Worm (Caenorhabditis elegans) whole organism, L3 larva: ENCODE results near the gene coh-3.

ENCODE experiments used
- ZK546.5 ChIP-seq: sonication (generic microtip); optimal IDR thresholded peaks from 2 replicates; lab custom pipeline; 2017; ENCODE audit warnings: missing biosample characterization, missing genetic modification characterization
- ama-1 ChIP-seq: fragments of 150-350 bp; optimal IDR thresholded peaks from 2 replicates; lab custom pipeline; 2018
- ceh-16 ChIP-seq: sonication (generic microtip); optimal IDR thresholded peaks from 2 replicates; lab custom pipeline; 2017; ENCODE audit warnings: missing biosample characterization, missing genetic modification characterization
- ceh-28 ChIP-seq: fragments of 150-350 bp; optimal IDR thresholded peaks from 2 replicates; lab custom pipeline; 2014; ENCODE audit warnings: missing biosample characterization, missing genetic modification reagents, missing genetic modification characterization
- ceh-82 ChIP-seq: fragments of 150-350 bp; optimal IDR thresholded peaks from 2 replicates; lab custom pipeline; 2014; ENCODE audit warnings: missing biosample characterization, missing genetic modification characterization
- ceh-9 ChIP-seq: sonication (generic microtip); optimal IDR thresholded peaks from 2 replicates; lab custom pipeline; 2018; ENCODE audit warnings: missing biosample characterization, missing genetic modification characterization
- egl-27 ChIP-seq: sonication (generic microtip); optimal IDR thresholded peaks from 4 replicates; lab custom pipeline; 2017; ENCODE audit warnings: missing biosample characterization, missing genetic modification reagents, missing genetic modification characterization
- egl-5 ChIP-seq: fragments of 150-350 bp; optimal IDR thresholded peaks from 2 replicates; lab custom pipeline; 2017; ENCODE audit warnings: missing biosample characterization, missing genetic modification reagents, missing genetic modification characterization, inconsistent platforms
- elt-1 ChIP-seq: fragments of 150-350 bp; optimal IDR thresholded peaks from 2 replicates; lab custom pipeline; 2014; ENCODE audit warnings: missing biosample characterization, missing genetic modification characterization
- elt-2 ChIP-seq: sonication (generic microtip); optimal IDR thresholded peaks from 2 replicates; lab custom pipeline; 2016; ENCODE audit warnings: missing genetic modification reagents, mild to moderate bottlenecking, missing genetic modification characterization, missing compliant biosample characterization
- eor-1 ChIP-seq, 2 experiments: fragments of 150-350 bp; optimal IDR thresholded peaks; 2 replicates each; lab custom pipeline; 2014 to 2018; ENCODE audit warnings: missing biosample characterization in 2 of 2, missing genetic modification characterization in 2 of 2
- fkh-2 ChIP-seq: fragments of 150-350 bp; optimal IDR thresholded peaks from 2 replicates; lab custom pipeline; 2014; ENCODE audit warnings: missing biosample characterization, missing genetic modification reagents, missing genetic modification characterization
- hmg-11 ChIP-seq: sonication (generic microtip); optimal IDR thresholded peaks from 2 replicates; lab custom pipeline; 2016; ENCODE audit warnings: missing genetic modification characterization, missing compliant biosample characterization
- jun-1 ChIP-seq: fragments of 150-350 bp; optimal IDR thresholded peaks from 2 replicates; lab custom pipeline; 2014; ENCODE audit warnings: missing biosample characterization, missing genetic modification reagents, missing genetic modification characterization
- lin-15B ChIP-seq: fragments of 150-350 bp; optimal IDR thresholded peaks from 2 replicates; lab custom pipeline; 2014; ENCODE audit warnings: missing biosample characterization, missing genetic modification characterization
- lin-39 ChIP-seq: fragments of 150-350 bp; optimal IDR thresholded peaks from 2 replicates; lab custom pipeline; 2018; ENCODE audit warnings: missing biosample characterization, missing genetic modification reagents, missing genetic modification characterization
- nfya-1 ChIP-seq: sonication (generic microtip); optimal IDR thresholded peaks from 2 replicates; lab custom pipeline; 2017; ENCODE audit warnings: missing genetic modification characterization, mild to moderate bottlenecking, missing compliant biosample characterization, antibody characterized with exemption, moderate library complexity; ENCODE audit not compliant: insufficient read depth
- nhr-11 ChIP-seq: fragments of 150-350 bp; optimal IDR thresholded peaks from 2 replicates; lab custom pipeline; 2014; ENCODE audit warnings: missing biosample characterization, missing genetic modification characterization
- nhr-12 ChIP-seq: fragments of 150-350 bp; optimal IDR thresholded peaks from 2 replicates; lab custom pipeline; 2014; ENCODE audit warnings: missing biosample characterization, missing genetic modification characterization
- nhr-25 ChIP-seq: sonication (generic microtip); optimal IDR thresholded peaks from 2 replicates; lab custom pipeline; 2017; ENCODE audit warnings: missing biosample characterization, missing genetic modification characterization
- nhr-28 ChIP-seq: fragments of 150-350 bp; optimal IDR thresholded peaks from 2 replicates; lab custom pipeline; 2014; ENCODE audit warnings: missing biosample characterization, missing genetic modification characterization
- nhr-67 ChIP-seq: fragments of 150-350 bp; optimal IDR thresholded peaks from 2 replicates; lab custom pipeline; 2014; ENCODE audit warnings: missing biosample characterization, missing genetic modification characterization
- nhr-76 ChIP-seq: fragments of 150-350 bp; sonication (generic microtip); optimal IDR thresholded peaks from 5 replicates; lab custom pipeline; 2014; ENCODE audit warnings: missing biosample characterization, missing genetic modification characterization
- nhr-77 ChIP-seq: fragments of 150-350 bp; optimal IDR thresholded peaks from 2 replicates; lab custom pipeline; 2014; ENCODE audit warnings: missing biosample characterization, missing genetic modification characterization
- pha-4 ChIP-seq: fragments of 150-350 bp; optimal IDR thresholded peaks from 2 replicates; lab custom pipeline; 2014; ENCODE audit warnings: missing biosample characterization, missing genetic modification reagents, missing genetic modification characterization
- pqm-1 ChIP-seq: fragments of 150-350 bp; optimal IDR thresholded peaks from 2 replicates; lab custom pipeline; 2017; ENCODE audit warnings: missing biosample characterization, missing genetic modification characterization, inconsistent platforms
- sea-2 ChIP-seq: fragments of 150-350 bp; sonication (generic microtip); optimal IDR thresholded peaks from 4 replicates; lab custom pipeline; 2014; ENCODE audit warnings: missing biosample characterization, missing genetic modification reagents, missing genetic modification characterization
- snpc-4 ChIP-seq: fragments of 150-350 bp; optimal IDR thresholded peaks from 2 replicates; lab custom pipeline; 2014; ENCODE audit warnings: missing biosample characterization, missing genetic modification characterization
- tbx-2 ChIP-seq: sonication (generic microtip); optimal IDR thresholded peaks from 2 replicates; lab custom pipeline; 2016; ENCODE audit warnings: mild to moderate bottlenecking, missing genetic modification characterization, missing compliant biosample characterization
- ztf-11 ChIP-seq: fragments of 150-350 bp; optimal IDR thresholded peaks from 2 replicates; lab custom pipeline; 2014; ENCODE audit warnings: missing biosample characterization, missing genetic modification characterization

Gene coh-3

DNA sequence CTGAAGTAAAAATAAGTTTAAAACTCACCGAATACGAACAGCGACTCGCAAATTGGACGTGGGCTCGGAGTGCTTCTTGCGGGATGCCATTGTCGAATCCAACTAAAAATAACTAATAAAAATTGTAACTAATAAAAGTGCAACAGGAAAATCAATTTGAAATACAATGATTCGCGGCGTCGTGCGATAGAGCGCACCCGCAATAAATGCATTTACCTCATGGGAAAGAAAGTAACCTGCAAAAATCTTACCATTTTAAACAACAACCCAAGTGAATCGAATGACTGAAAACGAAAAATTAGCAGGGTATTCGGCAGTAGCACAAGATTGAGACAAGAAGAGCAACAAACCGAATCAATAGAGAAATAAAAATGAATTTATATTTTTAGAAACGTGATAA, 596 bp upstream of the coh-3 start, which contains the start of gene bmk-1:
Gene bmk-1, minus strand, starts transcription at position 359 of the 400 bp plus-strand sequence.
- no peak for TF ChIP-seq lin-39 (tag; lab: Kevin White, UChicago)
- TF ChIP-seq ceh-16: no peak
- TF ChIP-seq ceh-9 (tag; lab: Kevin White, UChicago): no peak
- no peak for TF ChIP-seq egl-5 (tag; lab: Kevin White, UChicago)
- no peak for TF ChIP-seq pha-4
- TF ChIP-seq nhr-11 (tag; lab: Kevin White, UChicago): no peak
- no peak for TF ChIP-seq nhr-25 (tag; lab: Kevin White, UChicago)
- no peak for TF ChIP-seq elt-2 (tag; lab: Kevin White, UChicago)
- no peak for TF ChIP-seq ceh-82 (tag; lab: Kevin White, UChicago)
- no peak for TF ChIP-seq jun-1 (tag; lab: Kevin White, UChicago)
- no peak for TF ChIP-seq hmg-11

DNA sequence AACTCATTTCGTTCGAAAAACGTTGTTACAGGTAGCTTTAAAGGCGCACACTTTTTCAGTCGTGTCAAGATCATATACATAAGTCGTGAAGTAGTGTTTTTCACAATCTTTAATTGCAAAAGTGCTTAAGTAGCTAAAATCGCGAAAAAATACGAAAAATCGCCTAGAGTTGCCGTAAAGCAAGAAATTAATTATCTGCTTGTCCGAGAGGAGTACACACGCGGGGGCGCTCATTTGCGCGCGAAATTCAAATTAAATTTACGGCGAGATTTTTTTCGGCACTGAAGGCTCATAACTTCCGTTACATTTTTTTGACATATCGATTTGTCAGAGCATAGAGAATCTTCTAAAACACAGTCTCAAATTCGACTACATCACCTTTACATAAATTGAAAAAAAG, 2.9 kb downstream of the coh-3 start:
- TF ChIP-seq eor-1 (tag; optimal IDR thresholded peaks at IDR 0.05; lab: Kevin White, UChicago): no peak
- TF ChIP-seq ceh-9 (tag; lab: Kevin White, UChicago): no peak
- no peak for TF ChIP-seq ceh-16
- TF ChIP-seq ceh-82 (tag; lab: Kevin White, UChicago): no peak
- TF ChIP-seq ZK546.5 (tag; lab: Kevin White, UChicago): no peak
- TF ChIP-seq lin-39 (tag; lab: Kevin White, UChicago): no peak
- no peak for TF ChIP-seq ama-1 (lab: Kevin White, UChicago)
- TF ChIP-seq ztf-11 (tag; lab: Kevin White, UChicago): no peak
- no peak for TF ChIP-seq elt-1 (tag; lab: Kevin White, UChicago)
- no peak for TF ChIP-seq elt-2 (tag; lab: Kevin White, UChicago)

- TF ChIP-seq fkh-2 (tag; lab: Kevin White, UChicago) (no peak), nhr-77 (tag; lab: Kevin White, UChicago) (no peak), nhr-76 (tag; lab: Kevin White, UChicago) (no peak), ceh-9 (tag; lab: Kevin White, UChicago) (no peak), egl-27 (tag; lab: Kevin White, UChicago) (no peak), nhr-67 (tag; lab: Kevin White, UChicago) (no peak)
Observed at ce11 chrV:14460615-14461102, 3.4 kb downstream of the coh-3 start, which contains the start of gene F08H9.2. F08H9.2 (plus strand) TSS chrV:14460665.

DNA sequence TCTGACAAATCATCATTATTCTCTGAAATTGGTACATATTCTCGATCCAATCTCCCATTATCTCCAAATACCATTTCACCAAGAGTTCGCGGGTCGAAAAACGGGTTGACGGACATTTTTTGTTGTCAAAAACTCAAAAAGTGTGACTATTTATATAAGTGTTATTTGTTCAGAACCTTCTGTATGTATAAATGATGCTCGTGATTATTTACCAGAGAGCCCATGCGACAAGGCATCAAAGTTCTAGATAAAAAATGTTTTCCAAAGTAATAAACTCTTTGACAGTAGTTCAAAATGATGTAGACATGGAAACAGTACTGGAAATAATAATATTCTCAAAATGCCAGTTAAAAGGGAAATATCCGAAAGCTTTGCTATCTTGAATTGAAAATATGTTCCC, 5.4 kb downstream of the coh-3 start:
- TF ChIP-seq ceh-82 (tag; lab: Kevin White, UChicago) (no peak), ama-1 (lab: Kevin White, UChicago) (no peak), pha-4 (peak; percentile 64), nfya-1 (tag; lab: Kevin White, UChicago) (no peak)

DNA sequence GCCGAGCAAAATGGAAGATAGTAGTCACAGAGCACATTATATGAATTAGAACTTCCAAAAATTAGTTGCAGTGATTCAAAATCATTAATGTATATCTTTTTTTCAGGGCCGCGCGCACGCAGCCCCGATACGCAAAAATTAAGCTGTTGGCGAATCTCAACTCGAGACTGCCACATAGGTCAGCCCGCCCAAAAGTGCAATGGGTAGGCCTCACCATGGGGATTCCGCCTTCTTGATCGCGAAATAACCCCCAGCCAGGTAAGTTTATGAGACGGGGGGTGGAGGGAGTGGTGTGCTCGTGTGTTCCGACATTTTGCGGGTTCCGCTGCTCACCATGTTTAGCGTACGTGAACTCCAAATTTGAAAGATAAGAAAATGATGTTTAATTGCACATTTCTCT, 5.9 kb downstream of the coh-3 start, which contains the start of gene F08H9.3:
Gene F08H9.3, minus strand, starts transcription at position 252 of the 400 bp plus-strand sequence.
- TF ChIP-seq pqm-1 (peak; percentile 69), ama-1 (lab: Kevin White, UChicago) (peak; percentile 3), snpc-4 (tag; lab: Kevin White, UChicago) (peak; percentile 87), elt-2 (tag; lab: Kevin White, UChicago) (peak; percentile 69)

- TF ChIP-seq nhr-25 (tag; lab: Kevin White, UChicago) (no peak), egl-5 (tag; lab: Kevin White, UChicago) (no peak), nhr-11 (tag; lab: Kevin White, UChicago) (no peak), fkh-2 (tag; lab: Kevin White, UChicago) (no peak), ceh-28 (tag; lab: Kevin White, UChicago) (no peak), nhr-12 (no peak), sea-2 (GFP tag; lab: Kevin White, UChicago) (no peak), ama-1 (lab: Kevin White, UChicago) (no peak), nhr-28 (no peak), lin-15B (tag; lab: Kevin White, UChicago) (no peak), nhr-77 (tag; lab: Kevin White, UChicago) (no peak), elt-2 (tag; lab: Kevin White, UChicago) (no peak), elt-1 (tag; lab: Kevin White, UChicago) (no peak), tbx-2 (tag; lab: Kevin White, UChicago) (no peak)
Observed at ce11 chrV:14464368-14464767, 7.1 kb downstream of the coh-3 start, which contains the start of gene F08H9.4. F08H9.4 (minus strand) TSS chrV:14464428.
